Fruit fly (Drosophila melanogaster) whole organism, pupa: ENCODE results near the gene CG11699.

Experiments
- CG12605 ChIP-seq: fragments of 200-800 bp; sonication (Bioruptor generic); IDR thresholded peaks from 2 replicates; pipeline ENCODE4 v1.3.6; 2022; ENCODE audit warnings: missing biosample characterization, missing genetic modification characterization
- CG34367 ChIP-seq: fragments of 200-800 bp; sonication (Bioruptor generic); optimal IDR thresholded peaks from 2 replicates; lab custom pipeline; 2018; ENCODE audit warnings: missing biosample characterization, mild to moderate bottlenecking, missing genetic modification characterization
- CG8159 ChIP-seq: fragments of 200-800 bp; sonication (Bioruptor generic); optimal IDR thresholded peaks from 3 replicates; lab custom pipeline; 2018; ENCODE audit warnings: missing biosample characterization, mild to moderate bottlenecking, missing genetic modification characterization, moderate library complexity
- CG9948 ChIP-seq: fragments of 200-800 bp; sonication (Bioruptor generic); optimal IDR thresholded peaks from 2 replicates; lab custom pipeline; 2018; ENCODE audit warnings: missing biosample characterization, mild to moderate bottlenecking, missing genetic modification characterization, moderate library complexity
- D1 ChIP-seq: fragments of 200-800 bp; sonication (Bioruptor generic); optimal IDR thresholded peaks from 2 replicates; lab custom pipeline; 2018; ENCODE audit warnings: missing biosample characterization, mild to moderate bottlenecking, missing genetic modification characterization, moderate library complexity
- EcR ChIP-seq: fragments of 200-800 bp; sonication (Bioruptor generic); optimal IDR thresholded peaks from 3 replicates; lab custom pipeline; 2019; ENCODE audit warnings: missing biosample characterization, missing genetic modification characterization, mild to moderate bottlenecking, moderate library complexity, missing genetic modification reagents
- Ets98B ChIP-seq: fragments of 200-800 bp; sonication (Bioruptor generic); IDR thresholded peaks from 2 replicates; pipeline ENCODE4 v1.3.6; 2022; ENCODE audit warnings: missing biosample characterization, missing genetic modification characterization
- Pif1B ChIP-seq: fragments of 200-800 bp; sonication (Bioruptor generic); optimal IDR thresholded peaks from 3 replicates; lab custom pipeline; 2016; ENCODE audit warnings: missing biosample characterization, missing genetic modification characterization
- Snoo ChIP-seq: fragments of 200-800 bp; sonication (Bioruptor generic); optimal IDR thresholded peaks from 3 replicates; lab custom pipeline; 2017; ENCODE audit warnings: missing biosample characterization, mild to moderate bottlenecking, missing genetic modification characterization, inconsistent platforms
- gl ChIP-seq: fragments of 200-800 bp; sonication (Bioruptor generic); optimal IDR thresholded peaks from 2 replicates; lab custom pipeline; 2018; ENCODE audit warnings: missing biosample characterization, mild to moderate bottlenecking, missing genetic modification characterization
- rn ChIP-seq: fragments of 200-800 bp; sonication (Bioruptor generic); IDR thresholded peaks from 2 replicates; pipeline ENCODE4 v1.3.6; 2022; ENCODE audit warnings: missing biosample characterization, missing genetic modification characterization

dm6 chrX:11615652-11616495 lies 45.5 kb downstream of the CG11699 start, which contains the start of the genes RPA3 and Met:
- TF ChIP-seq D1 (tag; lab: Kevin White, UChicago) (no peak), gl (tag; lab: Kevin White, UChicago) (no peak), Pif1B (GFP tag; lab: Kevin White, UChicago) (no peak), CG8159 (tag; lab: Kevin White, UChicago) (no peak), EcR (GFP tag; lab: Kevin White, UChicago) (no peak), Snoo (tag; lab: Kevin White, UChicago) (no peak), rn (no peak), CG34367 (tag; lab: Kevin White, UChicago) (peak; percentile 6), Ets98B (GFP tag; lab: Robert Waterston, UW) (no peak), CG9948 (tag; lab: Kevin White, UChicago) (no peak), CG12605 (GFP tag; lab: Robert Waterston, UW) (no peak)
